Fruit fly (Drosophila melanogaster): ENCODE measurements around the gene CG31156.
A peak's percentile ranks its signal among the peaks of the same experiment; 100 is the strongest.

DNA sequence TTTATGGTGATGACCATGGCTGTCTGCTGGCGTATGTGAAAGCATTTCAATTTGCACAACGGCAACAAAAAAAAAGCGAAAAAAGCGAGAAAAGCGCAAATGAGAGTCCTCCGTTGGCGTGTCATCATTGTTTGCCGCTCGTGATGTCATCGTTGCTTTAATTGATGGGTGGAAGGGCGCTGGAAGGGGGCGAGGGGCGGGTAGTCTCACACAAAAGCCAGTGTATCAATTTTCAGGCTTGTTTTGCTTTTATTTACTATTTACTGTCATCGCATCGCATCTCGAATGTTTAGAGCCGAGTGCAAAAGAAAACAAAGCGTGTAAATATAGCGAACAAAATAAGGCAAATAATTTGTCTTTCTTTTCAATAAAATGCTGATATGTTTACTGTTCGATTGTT lies 24.1 kb downstream of the CG31156 start:
- TF ChIP-seq psq (GFP tag; optimal IDR thresholded peaks at IDR 0.05), result no peak
- no peak for TF ChIP-seq lola (GFP tag; optimal IDR thresholded peaks at IDR 0.05)
- TF ChIP-seq CG9705 (GFP tag; optimal IDR thresholded peaks at IDR 0.05), result no peak
- TF ChIP-seq Hr78 (GFP tag; optimal IDR thresholded peaks at IDR 0.05), result no peak
- TF ChIP-seq usp (GFP tag; optimal IDR thresholded peaks at IDR 0.05), result no peak
- no peak for TF ChIP-seq h (GFP tag; optimal IDR thresholded peaks at IDR 0.05)
- no peak for TF ChIP-seq fru (GFP tag; optimal IDR thresholded peaks at IDR 0.05)
- peak; percentile 13 for TF ChIP-seq dmrt93B (GFP tag; optimal IDR thresholded peaks at IDR 0.05)
